Fruit fly (Drosophila melanogaster) whole organism, adult: ENCODE results near the gene Ir94d.

ENCODE experiments used
- CG11617 ChIP-seq: fragments of 200-800 bp; sonication (Bioruptor generic); optimal IDR thresholded peaks from 2 replicates; lab custom pipeline; 2017; ENCODE audit warnings: mild to moderate bottlenecking, missing biosample characterization, missing genetic modification reagents, missing genetic modification characterization
- CG12768 ChIP-seq: fragments of 200-800 bp; sonication (Bioruptor generic); optimal IDR thresholded peaks from 2 replicates; lab custom pipeline; 2017; ENCODE audit warnings: missing biosample characterization, missing genetic modification characterization, mild to moderate bottlenecking, moderate library complexity, missing genetic modification reagents
- CG14711 ChIP-seq: fragments of 200-800 bp; sonication (Bioruptor generic); optimal IDR thresholded peaks from 2 replicates; lab custom pipeline; 2018; ENCODE audit warnings: missing biosample characterization, mild to moderate bottlenecking, missing genetic modification characterization, moderate library complexity
- CG1620 ChIP-seq: fragments of 200-800 bp; sonication (Bioruptor generic); optimal IDR thresholded peaks from 2 replicates; lab custom pipeline; 2016; ENCODE audit warnings: missing biosample characterization, missing genetic modification characterization
- CG33017 ChIP-seq: fragments of 200-800 bp; sonication (Bioruptor generic); optimal IDR thresholded peaks from 2 replicates; lab custom pipeline; 2018; ENCODE audit warnings: missing biosample characterization, mild to moderate bottlenecking, missing genetic modification characterization, moderate library complexity
- CG7101 ChIP-seq: fragments of 200-800 bp; sonication (Bioruptor generic); optimal IDR thresholded peaks from 2 replicates; lab custom pipeline; 2018; ENCODE audit warnings: missing biosample characterization, mild to moderate bottlenecking, missing genetic modification characterization, moderate library complexity
- Crg-1 ChIP-seq: fragments of 200-800 bp; sonication (Bioruptor generic); optimal IDR thresholded peaks from 2 replicates; lab custom pipeline; 2016; ENCODE audit warnings: missing biosample characterization, missing genetic modification characterization
- bab1 ChIP-seq: fragments of 200-800 bp; sonication (Bioruptor generic); optimal IDR thresholded peaks from 3 replicates; lab custom pipeline; 2019; ENCODE audit warnings: missing biosample characterization, mild to moderate bottlenecking, missing genetic modification characterization, moderate library complexity
- cnc ChIP-seq, 2 experiments: fragments of >200 bp; optimal IDR thresholded peaks; 2 replicates each; lab custom pipeline; 2017
- kay ChIP-seq: fragments of 200-800 bp; sonication (Bioruptor generic); peaks from one replicate; lab custom pipeline; 2016; ENCODE audit warnings: missing biosample characterization, missing genetic modification characterization, borderline replicate concordance
- tj ChIP-seq: fragments of 200-800 bp; sonication (Bioruptor generic); optimal IDR thresholded peaks from 3 replicates; lab custom pipeline; 2017; ENCODE audit warnings: missing biosample characterization, mild to moderate bottlenecking, missing genetic modification characterization, moderate library complexity

DNA sequence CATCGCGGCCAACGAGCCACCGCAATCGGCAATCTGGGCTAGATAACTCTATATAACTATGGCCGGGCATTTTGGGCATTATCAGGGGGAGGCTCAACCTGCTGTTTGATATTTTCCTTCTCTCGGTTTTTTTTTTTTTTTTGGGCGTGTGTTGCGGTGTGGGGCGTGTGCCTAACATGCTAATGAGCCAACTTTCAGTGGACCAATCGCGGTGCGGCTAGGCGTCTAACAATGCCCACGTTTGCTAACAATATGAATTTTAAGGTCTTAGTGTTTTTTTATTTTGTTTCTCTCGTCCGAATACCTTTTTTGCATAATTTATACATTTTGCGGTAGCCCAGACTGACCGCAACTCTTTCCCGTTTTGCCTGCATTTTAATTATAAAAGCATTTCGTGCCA, 19.3 kb downstream of the Ir94d start:
- TF ChIP-seq cnc (optimal IDR thresholded peaks at IDR 0.05; lab: Kevin White, UChicago): no peak
- TF ChIP-seq CG14711 (tag; lab: Kevin White, UChicago): no peak
- no peak for TF ChIP-seq CG33017
- no peak for TF ChIP-seq bab1 (GFP tag; lab: Kevin White, UChicago)
- no peak for TF ChIP-seq CG1620 (GFP tag; lab: Kevin White, UChicago)
- TF ChIP-seq CG7101: no peak
- TF ChIP-seq CG12768 (GFP tag; lab: Kevin White, UChicago): no peak
- TF ChIP-seq CG11617 (GFP tag; lab: Kevin White, UChicago): no peak
- TF ChIP-seq Crg-1 (GFP tag; lab: Kevin White, UChicago): no peak
- TF ChIP-seq tj (GFP tag; lab: Kevin White, UChicago): no peak
- TF ChIP-seq kay (GFP tag; lab: Kevin White, UChicago): no peak
